Worm (Caenorhabditis elegans) whole organism, L4/young adult: ENCODE results near the gene set-13.

Experiments
- W03F9.2 ChIP-seq: fragments of 150-350 bp; optimal IDR thresholded peaks from 2 replicates; lab custom pipeline; 2014; ENCODE audit warnings: missing biosample characterization, missing genetic modification characterization
- him-1 ChIP-seq: sonication (generic microtip); optimal IDR thresholded peaks from 2 replicates; lab custom pipeline; 2016; ENCODE audit warnings: missing genotype, missing genetic modification reagents, missing genetic modification characterization, missing compliant biosample characterization

- TF ChIP-seq him-1 (tag; lab: Kevin White, UChicago) (no peak), W03F9.2 (tag; lab: Kevin White, UChicago) (no peak)
These were observed 15.3 kb downstream of the set-13 start for ce11 chrII:2832098-2832497.
